Fruit fly (Drosophila melanogaster) whole organism, prepupa: ENCODE results near the gene kek6.

Experiments used
- Blimp-1 ChIP-seq: fragments of 200-800 bp; sonication (Bioruptor generic); optimal IDR thresholded peaks from 3 replicates; lab custom pipeline; 2017; ENCODE audit warnings: missing biosample characterization, missing genetic modification characterization, mild to moderate bottlenecking, moderate library complexity, missing genetic modification reagents
- CG11294 ChIP-seq: fragments of 200-800 bp; sonication (Bioruptor generic); IDR thresholded peaks from 2 replicates; pipeline ENCODE4 v1.3.6; 2022; ENCODE audit warnings: missing biosample characterization, missing genetic modification characterization
- CG1621 ChIP-seq: fragments of 200-800 bp; sonication (Bioruptor generic); optimal IDR thresholded peaks from 3 replicates; lab custom pipeline; 2018; ENCODE audit warnings: missing biosample characterization, mild to moderate bottlenecking, missing genetic modification characterization
- CG3032 ChIP-seq: fragments of 200-800 bp; optimal IDR thresholded peaks from 2 replicates; lab custom pipeline; 2019; ENCODE audit warnings: missing biosample characterization, mild to moderate bottlenecking, missing genetic modification characterization, moderate library complexity
- CG6792 ChIP-seq: fragments of 200-800 bp; sonication (Bioruptor generic); optimal IDR thresholded peaks from 3 replicates; lab custom pipeline; 2016; ENCODE audit warnings: missing biosample characterization, missing genetic modification characterization
- Sox15 ChIP-seq: fragments of 200-800 bp; sonication (Bioruptor generic); optimal IDR thresholded peaks from 3 replicates; lab custom pipeline; 2016; ENCODE audit warnings: missing biosample characterization, missing genetic modification characterization
- dac ChIP-seq: fragments of 200-800 bp; sonication (Bioruptor generic); optimal IDR thresholded peaks from 2 replicates; lab custom pipeline; 2017; ENCODE audit warnings: missing biosample characterization, mild to moderate bottlenecking, missing genetic modification characterization
- net ChIP-seq: fragments of 200-800 bp; sonication (Bioruptor generic); optimal IDR thresholded peaks from 3 replicates; lab custom pipeline; 2016; ENCODE audit warnings: missing biosample characterization, missing genetic modification characterization

- TF ChIP-seq CG3032 (tag; lab: Kevin White, UChicago) (no peak), dac (GFP tag; lab: Kevin White, UChicago) (no peak), Blimp-1 (GFP tag; lab: Kevin White, UChicago) (no peak), net (no peak), CG1621 (tag; lab: Kevin White, UChicago) (no peak), Sox15 (GFP tag; lab: Kevin White, UChicago) (no peak), CG11294 (no peak), CG6792 (GFP tag; lab: Kevin White, UChicago) (no peak)
These were observed 4.3 kb downstream of the kek6 start for dm6 chr3R:31626237-31626636.
